Worm (Caenorhabditis elegans) whole organism, late embryonic: ENCODE data around the gene T04A8.7.

Source experiments
- ama-1 ChIP-seq: fragments of 150-350 bp; optimal IDR thresholded peaks from 2 replicates; lab custom pipeline; 2014
- ceh-30 ChIP-seq: fragments of 150-350 bp; optimal IDR thresholded peaks from 2 replicates; lab custom pipeline; 2014; ENCODE audit warnings: missing biosample characterization, missing genetic modification characterization
- ceh-45 ChIP-seq: fragments of 200-800 bp; sonication (Bioruptor generic); IDR thresholded peaks from 2 replicates; pipeline ENCODE4 v1.3.6; 2022; ENCODE audit warnings: missing genetic modification reagents, missing genetic modification characterization, missing compliant biosample characterization
- dmd-4 ChIP-seq: sonication (generic microtip); optimal IDR thresholded peaks from 2 replicates; lab custom pipeline; 2016; ENCODE audit warnings: borderline replicate concordance, missing genetic modification characterization, missing compliant biosample characterization
- elt-2 ChIP-seq: sonication (generic microtip); optimal IDR thresholded peaks from 2 replicates; lab custom pipeline; 2016; ENCODE audit warnings: missing genetic modification reagents, missing genetic modification characterization, missing compliant biosample characterization
- nhr-11 ChIP-seq: fragments of 150-350 bp; optimal IDR thresholded peaks from 2 replicates; lab custom pipeline; 2014; ENCODE audit warnings: missing biosample characterization, missing genetic modification characterization
- pag-3 ChIP-seq: sonication (generic microtip); optimal IDR thresholded peaks from 2 replicates; lab custom pipeline; 2016; ENCODE audit warnings: missing compliant biosample characterization, missing genetic modification characterization, borderline replicate concordance
- rnt-1 ChIP-seq: sonication (generic microtip); optimal IDR thresholded peaks from 2 replicates; lab custom pipeline; 2016; ENCODE audit warnings: missing genetic modification characterization, missing compliant biosample characterization
- unc-86 ChIP-seq: sonication (generic microtip); optimal IDR thresholded peaks from 2 replicates; lab custom pipeline; 2016; ENCODE audit warnings: missing genetic modification characterization, missing compliant biosample characterization

DNA sequence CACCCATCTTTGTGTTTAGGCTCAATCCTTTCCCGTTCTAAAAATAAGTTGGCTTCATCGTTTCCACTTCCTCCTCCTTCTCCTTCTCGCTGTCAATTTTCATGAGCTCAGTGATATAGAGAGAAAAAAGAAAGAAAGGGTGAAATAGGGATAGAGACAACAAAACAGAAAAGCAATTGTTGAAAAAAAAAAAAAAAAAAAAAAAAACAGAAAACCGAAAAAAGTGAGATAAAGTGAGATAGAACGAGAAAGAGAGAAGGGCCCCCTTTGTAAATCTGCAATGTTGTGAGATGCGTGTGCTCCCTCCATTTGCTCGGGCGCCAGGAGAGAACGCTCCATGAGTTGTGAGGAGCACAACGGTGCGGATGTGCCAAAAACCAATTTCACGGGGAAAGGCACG, 28.8 kb downstream of the T04A8.7 start:
- TF ChIP-seq nhr-11 (tag; lab: Kevin White, UChicago) (no peak), rnt-1 (tag; lab: Kevin White, UChicago) (no peak), ceh-30 (tag; lab: Kevin White, UChicago) (no peak), pag-3 (tag; lab: Kevin White, UChicago) (no peak), ama-1 (lab: Kevin White, UChicago) (no peak), dmd-4 (tag; lab: Kevin White, UChicago) (no peak), elt-2 (tag; lab: Kevin White, UChicago) (no peak), unc-86 (tag; lab: Kevin White, UChicago) (no peak), ceh-45 (GFP tag; lab: Robert Waterston, UW) (no peak)
